Worm (Caenorhabditis elegans) whole organism, L4 larva: ENCODE data around the gene H01M10.2.

Source experiments
- R02D3.7 ChIP-seq: fragments of 150-350 bp; sonication (generic microtip); optimal IDR thresholded peaks from 3 replicates; lab custom pipeline; 2014; ENCODE audit warnings: missing biosample characterization, missing genetic modification characterization
- T26A8.4 ChIP-seq: fragments of 200-800 bp; sonication (Bioruptor generic); IDR thresholded peaks from 2 replicates; pipeline ENCODE4 v1.3.6; 2022; ENCODE audit warnings: missing genetic modification characterization, missing compliant biosample characterization
- ZK337.2 ChIP-seq: fragments of 200-800 bp; sonication (Bioruptor generic); IDR thresholded peaks from 2 replicates; pipeline ENCODE4 v1.3.6; 2022; ENCODE audit warnings: missing genetic modification reagents, missing genetic modification characterization, missing compliant biosample characterization
- ZK546.5 ChIP-seq, 2 experiments: sonication (generic microtip); optimal IDR thresholded peaks; 2 replicates each; lab custom pipeline; 2017; ENCODE audit warnings: missing biosample characterization in 2 of 2, missing genetic modification characterization in 2 of 2
- aha-1 ChIP-seq: fragments of 150-350 bp; peaks from one replicate; lab custom pipeline; 2014; ENCODE audit warnings: missing biosample characterization, missing genetic modification characterization
- ama-1 ChIP-seq: fragments of 150-350 bp; optimal IDR thresholded peaks from 2 replicates; lab custom pipeline; 2014; ENCODE audit warnings: inconsistent platforms, mixed read lengths
- attf-4 ChIP-seq: sonication (generic microtip); optimal IDR thresholded peaks from 3 replicates; lab custom pipeline; 2017; ENCODE audit warnings: missing biosample characterization, missing genetic modification characterization
- ceh-20 ChIP-seq: fragments of 200-800 bp; sonication (Bioruptor generic); IDR thresholded peaks from 2 replicates; pipeline ENCODE4 v1.3.6; 2022; ENCODE audit warnings: missing genetic modification reagents, missing genetic modification characterization, missing compliant biosample characterization
- ceh-44 ChIP-seq: fragments of 200-800 bp; sonication (Bioruptor generic); IDR thresholded peaks from 2 replicates; pipeline ENCODE4 v1.3.6; 2022; ENCODE audit warnings: missing genetic modification reagents, missing genetic modification characterization, missing compliant biosample characterization
- ces-1 ChIP-seq: fragments of 150-350 bp; sonication (generic microtip); optimal IDR thresholded peaks from 4 replicates; lab custom pipeline; 2014; ENCODE audit warnings: missing biosample characterization, missing genetic modification reagents, missing genetic modification characterization
- cey-2 ChIP-seq: sonication (generic microtip); optimal IDR thresholded peaks from 3 replicates; lab custom pipeline; 2017; ENCODE audit warnings: missing genetic modification characterization, mild to moderate bottlenecking, missing compliant biosample characterization, antibody characterized with exemption, borderline replicate concordance; ENCODE audit not compliant: insufficient read depth
- daf-12 ChIP-seq: fragments of 150-350 bp; optimal IDR thresholded peaks from 2 replicates; lab custom pipeline; 2014; ENCODE audit warnings: missing biosample characterization, missing genetic modification reagents, missing genetic modification characterization
- daf-16 ChIP-seq, 3 experiments: sonication (generic microtip); optimal IDR thresholded peaks; 2 replicates each; lab custom pipeline; 2016 to 2017; ENCODE audit warnings: missing genetic modification characterization in 3 of 3, missing genetic modification reagents in 3 of 3, mild to moderate bottlenecking in 2 of 3, missing compliant biosample characterization in 2 of 3, missing biosample characterization in 1 of 3, moderate library complexity in 1 of 3
- daf-8 ChIP-seq: fragments of 200-800 bp; sonication (Bioruptor generic); IDR thresholded peaks from 2 replicates; pipeline ENCODE4 v1.3.6; 2022; ENCODE audit warnings: missing genetic modification characterization, missing compliant biosample characterization
- dmd-6 ChIP-seq: fragments of 200-800 bp; sonication (Bioruptor generic); IDR thresholded peaks from 2 replicates; pipeline ENCODE4 v1.3.6; 2022; ENCODE audit warnings: missing genetic modification reagents, missing genetic modification characterization, missing compliant biosample characterization
- dve-1 ChIP-seq: sonication (generic microtip); optimal IDR thresholded peaks from 2 replicates; lab custom pipeline; 2017; ENCODE audit warnings: antibody characterized with exemption, mild to moderate bottlenecking, missing genetic modification characterization, missing compliant biosample characterization; ENCODE audit not compliant: insufficient read depth
- egl-43 ChIP-seq: fragments of 200-800 bp; sonication (Bioruptor generic); IDR thresholded peaks from 2 replicates; pipeline ENCODE4 v1.3.6; 2022; ENCODE audit warnings: missing genetic modification reagents, missing genetic modification characterization, missing compliant biosample characterization
- fkh-10 ChIP-seq: fragments of 150-350 bp; optimal IDR thresholded peaks from 2 replicates; lab custom pipeline; 2014; ENCODE audit warnings: missing biosample characterization, missing genetic modification reagents, missing genetic modification characterization
- gei-8 ChIP-seq: fragments of 200-800 bp; sonication (Bioruptor generic); optimal IDR thresholded peaks from 2 replicates; lab custom pipeline; 2018; ENCODE audit warnings: mild to moderate bottlenecking, missing genetic modification characterization, missing compliant biosample characterization
- hif-1 ChIP-seq, 2 experiments: sonication (generic microtip); optimal IDR thresholded peaks; 2 replicates each; lab custom pipeline; 2016 to 2017; ENCODE audit warnings: missing compliant biosample characterization in 2 of 2, missing genetic modification characterization in 2 of 2, missing genetic modification reagents in 2 of 2, missing genotype in 2 of 2, mild to moderate bottlenecking in 1 of 2
- hlh-11 ChIP-seq: fragments of 200-800 bp; sonication (Bioruptor generic); optimal IDR thresholded peaks from 2 replicates; lab custom pipeline; 2018; ENCODE audit warnings: mild to moderate bottlenecking, missing genetic modification characterization, missing compliant biosample characterization
- hlh-30 ChIP-seq: sonication (generic microtip); optimal IDR thresholded peaks from 2 replicates; lab custom pipeline; 2017; ENCODE audit warnings: antibody characterized with exemption, mild to moderate bottlenecking, missing genetic modification characterization, missing compliant biosample characterization; ENCODE audit not compliant: insufficient read depth
- jun-1 ChIP-seq: fragments of 150-350 bp; optimal IDR thresholded peaks from 2 replicates; lab custom pipeline; 2014; ENCODE audit warnings: missing biosample characterization, missing genetic modification reagents, missing genetic modification characterization
- lim-7 ChIP-seq: fragments of 200-800 bp; sonication (Bioruptor generic); IDR thresholded peaks from 2 replicates; pipeline ENCODE4 v1.3.6; 2022; ENCODE audit warnings: missing genetic modification characterization, missing compliant biosample characterization
- lin-38 ChIP-seq: fragments of 200-800 bp; sonication (Bioruptor generic); IDR thresholded peaks from 2 replicates; pipeline ENCODE4 v1.3.6; 2022; ENCODE audit warnings: missing genetic modification reagents, missing genetic modification characterization, missing compliant biosample characterization
- lin-39 ChIP-seq: fragments of 150-350 bp; optimal IDR thresholded peaks from 2 replicates; lab custom pipeline; 2014; ENCODE audit warnings: missing biosample characterization, missing genetic modification reagents, missing genetic modification characterization
- lsy-2 ChIP-seq, 2 experiments: fragments of 150-350 bp in 1 of 2; sonication (generic microtip) in 1 of 2; optimal IDR thresholded peaks; 2 replicates each; lab custom pipeline; 2014 to 2017; ENCODE audit warnings: missing biosample characterization in 2 of 2, missing genetic modification characterization in 2 of 2
- mdl-1 ChIP-seq, 2 experiments: fragments of 150-350 bp in 1 of 2; sonication (generic microtip) in 1 of 2; optimal IDR thresholded peaks; 2 replicates each; lab custom pipeline; 2014 to 2017; ENCODE audit warnings: missing biosample characterization in 2 of 2, missing genetic modification characterization in 2 of 2
- mep-1 ChIP-seq: fragments of 150-350 bp; sonication (generic microtip); optimal IDR thresholded peaks from 3 replicates; lab custom pipeline; 2014; ENCODE audit warnings: missing biosample characterization, missing genetic modification characterization
- nhr-11 ChIP-seq: fragments of 150-350 bp; optimal IDR thresholded peaks from 2 replicates; lab custom pipeline; 2014; ENCODE audit warnings: missing biosample characterization, missing genetic modification characterization
- nhr-25 ChIP-seq: sonication (generic microtip); optimal IDR thresholded peaks from 2 replicates; lab custom pipeline; 2017; ENCODE audit warnings: missing genetic modification characterization, mild to moderate bottlenecking, missing compliant biosample characterization, antibody characterized with exemption, moderate library complexity, borderline replicate concordance; ENCODE audit not compliant: insufficient read depth
- nhr-28 ChIP-seq: fragments of 150-350 bp; optimal IDR thresholded peaks from 2 replicates; lab custom pipeline; 2014; ENCODE audit warnings: missing biosample characterization, missing genetic modification characterization
- nhr-41 ChIP-seq: fragments of 200-800 bp; sonication (Bioruptor generic); IDR thresholded peaks from 2 replicates; pipeline ENCODE4 v1.3.6; 2022; ENCODE audit warnings: missing genetic modification reagents, missing genetic modification characterization, missing compliant biosample characterization
- pha-4 ChIP-seq, 2 experiments: fragments of 150-350 bp in 1 of 2; fragments of 200-800 bp in 1 of 2; sonication (Bioruptor generic) in 1 of 2; IDR thresholded peaks in 1 of 2; optimal IDR thresholded peaks in 1 of 2; 2 replicates each; pipeline versions ENCODE4 v1.3.6 to Lab custom; 2014 to 2022; ENCODE audit warnings: missing genetic modification characterization in 2 of 2, missing genetic modification reagents in 2 of 2, missing biosample characterization in 1 of 2, missing compliant biosample characterization in 1 of 2
- rbr-2 ChIP-seq: sonication (generic microtip); optimal IDR thresholded peaks from 2 replicates; lab custom pipeline; 2016; ENCODE audit warnings: missing genotype, missing genetic modification characterization, missing compliant biosample characterization
- snpc-1.2 ChIP-seq: fragments of 200-800 bp; sonication (Bioruptor generic); IDR thresholded peaks from 2 replicates; pipeline ENCODE4 v1.3.6; 2022; ENCODE audit warnings: missing genetic modification reagents, missing genetic modification characterization, missing compliant biosample characterization
- tra-1 ChIP-seq: fragments of 200-800 bp; sonication (Bioruptor generic); IDR thresholded peaks from 2 replicates; pipeline ENCODE4 v1.3.6; 2022; ENCODE audit warnings: missing genetic modification reagents, missing genetic modification characterization, missing compliant biosample characterization
- unc-39 ChIP-seq: sonication (generic microtip); optimal IDR thresholded peaks from 2 replicates; lab custom pipeline; 2017; ENCODE audit warnings: missing biosample characterization, missing genetic modification characterization
- vab-7 ChIP-seq: fragments of 200-800 bp; sonication (Bioruptor generic); IDR thresholded peaks from 2 replicates; pipeline ENCODE4 v1.3.6; 2022; ENCODE audit warnings: missing genetic modification reagents, missing genetic modification characterization, missing compliant biosample characterization
- zip-11 ChIP-seq: fragments of 200-800 bp; sonication (Bioruptor generic); IDR thresholded peaks from 2 replicates; pipeline ENCODE4 v1.3.6; 2022; ENCODE audit warnings: missing genetic modification characterization, missing compliant biosample characterization
- ztf-7 ChIP-seq: fragments of 150-350 bp; optimal IDR thresholded peaks from 2 replicates; lab custom pipeline; 2014; ENCODE audit warnings: missing biosample characterization, missing genetic modification characterization

The H01M10.2 gene

DNA sequence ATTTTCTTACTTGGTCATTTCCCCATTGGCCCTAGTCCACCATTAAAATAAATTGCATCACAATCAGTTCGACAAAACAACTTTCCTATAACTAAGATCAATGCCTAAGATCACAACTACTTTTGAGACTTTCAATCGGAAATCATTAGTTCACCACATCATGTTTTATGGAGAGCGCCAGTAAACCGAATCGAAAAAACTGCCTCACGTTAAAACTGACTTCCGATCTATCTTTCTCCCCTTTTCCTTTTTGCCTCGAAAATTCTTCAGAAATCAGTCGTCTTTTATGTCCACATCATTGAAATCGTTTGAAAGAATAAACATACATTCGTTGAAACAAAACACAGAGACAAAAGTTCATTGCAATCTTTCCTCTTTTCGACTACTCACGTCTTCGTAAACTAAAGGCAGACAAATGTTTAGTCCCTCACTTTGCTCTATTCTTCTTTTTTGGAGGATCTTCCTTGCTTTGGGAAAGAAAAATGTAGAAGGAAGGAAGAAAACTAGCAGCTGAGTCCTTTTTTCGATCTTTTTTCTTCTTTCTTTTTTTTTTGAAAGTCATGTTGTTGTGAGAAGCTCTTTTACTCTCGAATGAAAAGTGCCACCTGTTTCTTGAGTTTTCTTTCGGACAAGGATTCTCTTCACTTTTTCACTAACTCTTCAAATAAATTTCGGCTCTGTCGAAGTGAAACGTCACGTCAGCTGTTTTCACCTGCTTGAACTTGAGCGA lies 9.6 kb upstream of the H01M10.2 start:
- peak in 1 of 2 experiments; percentile 7 for TF ChIP-seq hif-1 (tag; optimal IDR thresholded peaks at IDR 0.05; lab: Kevin White, UChicago)
- no peak for TF ChIP-seq snpc-1.2 (GFP tag; lab: Robert Waterston, UW)
- peak; percentile 71 for TF ChIP-seq ceh-20 (GFP tag; lab: Robert Waterston, UW)
- peak; percentile 63 for TF ChIP-seq hlh-11 (tag; lab: Kevin White, UChicago)
- TF ChIP-seq daf-12 (tag; lab: Kevin White, UChicago) = no peak
- TF ChIP-seq lsy-2 (tag; optimal IDR thresholded peaks at IDR 0.05; lab: Kevin White, UChicago) = peak in 1 of 2 experiments; percentile 43
- TF ChIP-seq rbr-2 = no peak
- peak; percentile 31 for TF ChIP-seq nhr-11 (tag; lab: Kevin White, UChicago)
- peak in 1 of 2 experiments; percentile 43 for TF ChIP-seq daf-16 (GFP tag; optimal IDR thresholded peaks at IDR 0.05; lab: Kevin White, UChicago)
- no peak for TF ChIP-seq daf-16 (tag; optimal IDR thresholded peaks at IDR 0.05; lab: Kevin White, UChicago)
- TF ChIP-seq hlh-30 = peak; percentile 39
- TF ChIP-seq fkh-10 (GFP tag; lab: Kevin White, UChicago) = peak; percentile 14
- TF ChIP-seq, all 104 proteins: peak for 8

DNA sequence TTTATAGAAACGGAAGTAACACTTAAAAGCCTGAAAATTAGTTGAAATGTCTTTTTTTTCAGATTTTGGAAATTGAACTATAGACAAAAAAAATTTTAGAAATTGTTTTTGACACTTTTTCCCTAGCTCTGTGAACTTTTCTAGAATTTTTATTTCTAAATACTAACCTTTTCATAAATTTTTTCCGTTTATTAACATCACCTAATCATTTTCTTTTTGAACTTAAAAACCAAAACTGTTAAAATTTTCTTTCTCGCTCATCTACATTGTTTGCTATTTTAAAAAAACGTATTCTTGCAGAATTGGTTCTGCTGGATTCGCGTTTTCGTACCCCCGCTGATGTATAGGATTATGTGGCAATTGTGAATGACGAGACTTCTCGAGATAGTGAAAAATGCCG lies 8.1 kb upstream of the H01M10.2 start, which contains the start of the genes nhr-40 and T03G6.7:
nhr-40 (plus strand) TSS at position 301 of the 400 bp plus-strand sequence.
T03G6.7 (plus strand) TSS at position 337 of the 400 bp plus-strand sequence.
- TF ChIP-seq gei-8 (no peak), aha-1 (tag; lab: Kevin White, UChicago) (peak; percentile 64)

DNA sequence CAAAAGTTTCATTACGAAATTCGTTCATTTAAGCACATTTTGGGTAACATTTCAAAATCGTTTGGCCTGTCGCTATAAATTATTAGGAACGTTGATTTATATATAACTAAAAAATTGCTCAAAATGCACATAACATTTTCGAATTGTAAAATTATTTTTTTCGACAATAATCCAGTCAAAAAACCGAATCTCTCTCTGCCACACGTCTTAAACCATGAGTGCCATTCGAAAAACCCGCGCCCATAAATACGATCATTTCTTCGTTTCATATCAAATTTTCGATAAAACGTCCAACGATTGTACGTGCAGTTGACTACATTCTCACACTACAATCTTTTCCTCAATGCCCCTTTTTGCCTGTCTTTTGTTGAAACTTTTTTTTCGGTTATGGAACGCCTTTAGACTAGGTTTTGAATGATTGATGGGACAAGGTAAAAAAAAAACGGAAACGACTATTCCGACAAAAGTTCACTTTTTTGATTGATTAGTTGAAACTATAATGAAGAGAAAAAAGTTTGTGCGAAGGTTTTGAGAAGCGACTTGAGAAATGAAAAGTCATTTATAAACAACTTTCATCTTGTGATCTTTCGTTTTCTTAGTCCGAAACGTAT lies 7.2 kb upstream of the H01M10.2 start:
- peak; percentile 98 for TF ChIP-seq nhr-28
- TF ChIP-seq pha-4 (GFP tag; IDR thresholded peaks at IDR 0.05; lab: Robert Waterston, UW) = no peak
- TF ChIP-seq pha-4 (tag; optimal IDR thresholded peaks at IDR 0.05; lab: Kevin White, UChicago) = no peak
- TF ChIP-seq ceh-20 (GFP tag; lab: Robert Waterston, UW) = peak; percentile 94
- TF ChIP-seq daf-12 (tag; lab: Kevin White, UChicago) = no peak
- TF ChIP-seq nhr-41 = no peak
- TF ChIP-seq lim-7 (GFP tag; lab: Robert Waterston, UW) = no peak
- no peak for TF ChIP-seq daf-8 (GFP tag; lab: Robert Waterston, UW)
- peak; percentile 69 for TF ChIP-seq dmd-6 (GFP tag; lab: Robert Waterston, UW)
- peak in 1 of 2 experiments; percentile 9 for TF ChIP-seq mdl-1 (tag; optimal IDR thresholded peaks at IDR 0.05; lab: Kevin White, UChicago)
- TF ChIP-seq unc-39 (tag; lab: Kevin White, UChicago) = no peak
- TF ChIP-seq ama-1 (lab: Kevin White, UChicago) = peak; percentile 10
- TF ChIP-seq zip-11 (GFP tag; lab: Robert Waterston, UW) = no peak
- peak; percentile 15 for TF ChIP-seq mep-1 (tag; lab: Kevin White, UChicago)
- no peak for TF ChIP-seq R02D3.7
- TF ChIP-seq aha-1 (tag; lab: Kevin White, UChicago) = peak; percentile 95
- no peak for TF ChIP-seq ZK546.5 (tag; optimal IDR thresholded peaks at IDR 0.05; lab: Kevin White, UChicago)
- TF ChIP-seq ces-1 (GFP tag; lab: Kevin White, UChicago) = no peak
- TF ChIP-seq vab-7 = no peak
- peak; percentile 10 for TF ChIP-seq hlh-30
- peak; percentile 86 for TF ChIP-seq tra-1
- peak; percentile 0 to 92 for TF ChIP-seq hif-1 (tag; optimal IDR thresholded peaks at IDR 0.05; lab: Kevin White, UChicago)
- no peak for TF ChIP-seq lin-39 (tag; lab: Kevin White, UChicago)
- no peak for TF ChIP-seq egl-43 (GFP tag; lab: Robert Waterston, UW)
- TF ChIP-seq nhr-25 = peak; percentile 23
- no peak for TF ChIP-seq jun-1 (tag; lab: Kevin White, UChicago)
- TF ChIP-seq T26A8.4 (GFP tag; lab: Robert Waterston, UW) = no peak
- TF ChIP-seq ztf-7 = no peak
- peak; percentile 1 for TF ChIP-seq dve-1 (tag; lab: Kevin White, UChicago)
- TF ChIP-seq attf-4 (tag; lab: Kevin White, UChicago) = no peak
- TF ChIP-seq ceh-44 (GFP tag; lab: Robert Waterston, UW) = no peak
- TF ChIP-seq lin-38 (GFP tag; lab: Robert Waterston, UW) = no peak
- TF ChIP-seq ZK337.2 = no peak
- peak in 1 of 2 experiments; percentile 49 for TF ChIP-seq daf-16 (GFP tag; optimal IDR thresholded peaks at IDR 0.05; lab: Kevin White, UChicago)
- TF ChIP-seq daf-16 (tag; optimal IDR thresholded peaks at IDR 0.05; lab: Kevin White, UChicago) = peak; percentile 27
- no peak for TF ChIP-seq fkh-10 (GFP tag; lab: Kevin White, UChicago)
- TF ChIP-seq cey-2 (tag; lab: Kevin White, UChicago) = peak; percentile 55
- TF ChIP-seq hlh-11 (tag; lab: Kevin White, UChicago) = peak; percentile 44
